Fruit fly (Drosophila melanogaster) whole organism, embryonic: ENCODE data around the gene bun.

Experiments
- CG15011 ChIP-seq: fragments of 200-800 bp; sonication (Bioruptor generic); optimal IDR thresholded peaks from 3 replicates; lab custom pipeline; 2018; ENCODE audit warnings: missing biosample characterization, mild to moderate bottlenecking, missing genetic modification characterization
- CG4404 ChIP-seq: fragments of 200-800 bp; sonication (Bioruptor generic); IDR thresholded peaks from 2 replicates; pipeline ENCODE4 v1.3.6; 2022; ENCODE audit warnings: missing biosample characterization, missing genetic modification characterization
- Dbx ChIP-seq: fragments of 200-800 bp; sonication (Bioruptor generic); IDR thresholded peaks from 3 replicates; pipeline ENCODE4 v1.3.6; 2022; ENCODE audit warnings: missing biosample characterization, missing genetic modification characterization
- Hmr ChIP-seq: fragments of 200-800 bp; sonication (Bioruptor generic); optimal IDR thresholded peaks from 3 replicates; lab custom pipeline; 2017; ENCODE audit warnings: mild to moderate bottlenecking, missing biosample characterization, missing genetic modification reagents, missing genetic modification characterization
- lilli ChIP-seq: fragments of 200-800 bp; sonication (Bioruptor generic); optimal IDR thresholded peaks from 3 replicates; lab custom pipeline; 2016; ENCODE audit warnings: missing biosample characterization, missing genetic modification characterization
- oc ChIP-seq: fragments of 200-800 bp; sonication (Bioruptor generic); optimal IDR thresholded peaks from 2 replicates; lab custom pipeline; 2018; ENCODE audit warnings: missing biosample characterization, mild to moderate bottlenecking, missing genetic modification characterization, moderate library complexity

DNA sequence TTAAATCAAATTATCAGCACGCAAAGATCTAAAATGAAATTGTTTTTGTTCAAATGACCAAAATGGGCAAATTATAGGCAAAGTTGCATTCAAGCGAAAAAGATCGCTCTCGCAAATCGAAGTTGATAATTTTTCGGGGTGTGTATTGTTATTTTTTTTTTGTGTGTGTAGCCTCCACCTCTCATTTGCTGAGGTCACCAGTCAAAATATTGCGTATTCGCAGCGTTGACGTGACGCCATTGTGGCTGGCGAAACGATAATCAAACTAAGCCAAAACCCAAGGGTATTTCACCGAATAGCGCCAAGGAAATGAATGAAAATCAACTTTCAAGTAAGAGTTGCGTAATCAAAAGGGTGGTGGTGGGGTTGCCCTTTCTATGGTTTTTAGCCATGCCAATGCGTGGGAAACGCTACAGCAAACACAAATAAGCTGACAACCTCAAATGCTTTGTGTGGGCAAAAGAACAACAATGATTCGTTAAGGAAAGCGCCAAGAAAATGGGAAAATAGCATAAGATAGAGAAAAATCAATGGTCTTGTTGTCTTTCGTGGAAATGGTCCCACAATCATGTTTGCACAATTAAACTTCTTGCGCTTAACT, 43.5 kb downstream of the bun start:
- TF ChIP-seq lilli (GFP tag; lab: Kevin White, UChicago) (no peak), Dbx (no peak), CG4404 (no peak), Hmr (GFP tag; lab: Kevin White, UChicago) (no peak), oc (tag; lab: Kevin White, UChicago) (no peak), CG15011 (GFP tag; lab: Kevin White, UChicago) (no peak)
